Fruit fly (Drosophila melanogaster) whole organism, prepupa: Measurements from ENCODE around the gene mus201.

Source experiments
- CG10631 ChIP-seq: fragments of 200-800 bp; sonication (Bioruptor generic); optimal IDR thresholded peaks from 2 replicates; lab custom pipeline; 2016; ENCODE audit warnings: missing biosample characterization, missing genetic modification characterization
- CG11294 ChIP-seq: fragments of 200-800 bp; sonication (Bioruptor generic); IDR thresholded peaks from 2 replicates; pipeline ENCODE4 v1.3.6; 2022; ENCODE audit warnings: missing biosample characterization, missing genetic modification characterization
- CG11762 ChIP-seq: fragments of 200-800 bp; sonication (Bioruptor generic); optimal IDR thresholded peaks from 3 replicates; lab custom pipeline; 2016; ENCODE audit warnings: missing biosample characterization, missing genetic modification characterization; ENCODE audit not compliant: insufficient read depth
- CG15336 ChIP-seq: fragments of 200-800 bp; sonication (Bioruptor generic); IDR thresholded peaks from 2 replicates; pipeline ENCODE4 v1.3.6; 2022; ENCODE audit warnings: missing biosample characterization, missing genetic modification characterization
- CG1621 ChIP-seq: fragments of 200-800 bp; sonication (Bioruptor generic); optimal IDR thresholded peaks from 3 replicates; lab custom pipeline; 2018; ENCODE audit warnings: missing biosample characterization, mild to moderate bottlenecking, missing genetic modification characterization
- CG16779 ChIP-seq: fragments of 200-800 bp; sonication (Bioruptor generic); optimal IDR thresholded peaks from 3 replicates; lab custom pipeline; 2017; ENCODE audit warnings: missing biosample characterization, mild to moderate bottlenecking, missing genetic modification characterization
- CG3032 ChIP-seq: fragments of 200-800 bp; optimal IDR thresholded peaks from 2 replicates; lab custom pipeline; 2019; ENCODE audit warnings: missing biosample characterization, mild to moderate bottlenecking, missing genetic modification characterization, moderate library complexity
- CG31627 ChIP-seq: fragments of 200-800 bp; sonication (Bioruptor generic); optimal IDR thresholded peaks from 3 replicates; lab custom pipeline; 2016; ENCODE audit warnings: missing biosample characterization, missing genetic modification characterization
- CG32006 ChIP-seq: fragments of 200-800 bp; sonication (Bioruptor generic); optimal IDR thresholded peaks from 3 replicates; lab custom pipeline; 2017; ENCODE audit warnings: missing biosample characterization, mild to moderate bottlenecking, missing genetic modification characterization
- CG3919 ChIP-seq: fragments of 200-800 bp; sonication (Bioruptor generic); optimal IDR thresholded peaks from 3 replicates; lab custom pipeline; 2016; ENCODE audit warnings: missing biosample characterization, missing genetic modification characterization
- CG4318 ChIP-seq: fragments of 200-800 bp; sonication (Bioruptor generic); optimal IDR thresholded peaks from 3 replicates; lab custom pipeline; 2017; ENCODE audit warnings: missing biosample characterization, mild to moderate bottlenecking, missing genetic modification characterization
- CG6276 ChIP-seq: fragments of 200-800 bp; sonication (Bioruptor generic); optimal IDR thresholded peaks from 2 replicates; lab custom pipeline; 2017; ENCODE audit warnings: missing biosample characterization, mild to moderate bottlenecking, missing genetic modification characterization
- CG6792 ChIP-seq: fragments of 200-800 bp; sonication (Bioruptor generic); optimal IDR thresholded peaks from 3 replicates; lab custom pipeline; 2016; ENCODE audit warnings: missing biosample characterization, missing genetic modification characterization
- CG6854 ChIP-seq: fragments of 200-800 bp; sonication (Bioruptor generic); optimal IDR thresholded peaks from 2 replicates; lab custom pipeline; 2017; ENCODE audit warnings: missing biosample characterization, mild to moderate bottlenecking, missing genetic modification characterization
- CG7368 ChIP-seq: fragments of 200-800 bp; sonication (Bioruptor generic); optimal IDR thresholded peaks from 3 replicates; lab custom pipeline; 2016; ENCODE audit warnings: missing biosample characterization, missing genetic modification characterization
- CG8119 ChIP-seq: fragments of 200-800 bp; sonication (Bioruptor generic); IDR thresholded peaks from 3 replicates; pipeline ENCODE4 v1.3.6; 2022; ENCODE audit warnings: missing biosample characterization, missing genetic modification characterization
- CG8319 ChIP-seq: fragments of 200-800 bp; sonication (Bioruptor generic); optimal IDR thresholded peaks from 3 replicates; lab custom pipeline; 2016; ENCODE audit warnings: missing biosample characterization, missing genetic modification characterization
- CG8632 ChIP-seq: fragments of 200-800 bp; sonication (Bioruptor generic); optimal IDR thresholded peaks from 3 replicates; lab custom pipeline; 2016; ENCODE audit warnings: missing biosample characterization, missing genetic modification characterization
- CG9139 ChIP-seq: fragments of 200-800 bp; sonication (Bioruptor generic); optimal IDR thresholded peaks from 3 replicates; lab custom pipeline; 2017; ENCODE audit warnings: missing biosample characterization, mild to moderate bottlenecking, missing genetic modification characterization
- Eip75B ChIP-seq: fragments of 200-800 bp; sonication (Bioruptor generic); optimal IDR thresholded peaks from 3 replicates; lab custom pipeline; 2016; ENCODE audit warnings: missing biosample characterization, missing genetic modification characterization
- Eip78C ChIP-seq: fragments of 200-800 bp; sonication (Bioruptor generic); peaks from one replicate; lab custom pipeline; 2016; ENCODE audit warnings: missing biosample characterization, missing genetic modification characterization
- Ets21C ChIP-seq: fragments of 200-800 bp; sonication (Bioruptor generic); optimal IDR thresholded peaks from 3 replicates; lab custom pipeline; 2016; ENCODE audit warnings: missing biosample characterization, missing genetic modification characterization
- Ets96B ChIP-seq: fragments of 200-800 bp; optimal IDR thresholded peaks from 2 replicates; lab custom pipeline; 2019; ENCODE audit warnings: missing biosample characterization, mild to moderate bottlenecking, missing genetic modification characterization, moderate library complexity
- Gug ChIP-seq: fragments of 200-800 bp; sonication (Bioruptor generic); IDR thresholded peaks from 2 replicates; pipeline ENCODE4 v1.3.6; 2022; ENCODE audit warnings: missing biosample characterization, missing genetic modification characterization
- Hr38 ChIP-seq: sonication (Bioruptor generic); optimal IDR thresholded peaks from 2 replicates; lab custom pipeline; 2016; ENCODE audit warnings: missing biosample characterization, missing genetic modification characterization
- Hr4 ChIP-seq: fragments of 200-800 bp; sonication (Bioruptor generic); optimal IDR thresholded peaks from 3 replicates; lab custom pipeline; 2016; ENCODE audit warnings: missing biosample characterization, missing genetic modification characterization
- Met ChIP-seq: fragments of 200-800 bp; sonication (Bioruptor generic); optimal IDR thresholded peaks from 3 replicates; lab custom pipeline; 2016; ENCODE audit warnings: missing biosample characterization, missing genetic modification characterization
- OdsH ChIP-seq: fragments of 200-800 bp; sonication (Bioruptor generic); optimal IDR thresholded peaks from 3 replicates; lab custom pipeline; 2016; ENCODE audit warnings: missing biosample characterization, missing genetic modification characterization
- Sox102F ChIP-seq: fragments of 200-800 bp; sonication (Bioruptor generic); optimal IDR thresholded peaks from 2 replicates; lab custom pipeline; 2016; ENCODE audit warnings: missing biosample characterization, mild to moderate bottlenecking, missing genetic modification characterization
- achi ChIP-seq: fragments of 200-800 bp; sonication (Bioruptor generic); optimal IDR thresholded peaks from 3 replicates; lab custom pipeline; 2016; ENCODE audit warnings: missing biosample characterization, missing genetic modification characterization
- fd59A ChIP-seq: fragments of 200-800 bp; sonication (Bioruptor generic); optimal IDR thresholded peaks from 2 replicates; lab custom pipeline; 2017; ENCODE audit warnings: missing biosample characterization, mild to moderate bottlenecking, missing genetic modification characterization, missing genetic modification reagents
- lz ChIP-seq: fragments of 200-800 bp; sonication (Bioruptor generic); optimal IDR thresholded peaks from 3 replicates; lab custom pipeline; 2016; ENCODE audit warnings: missing biosample characterization, missing genetic modification characterization
- pdm3 ChIP-seq: fragments of 200-800 bp; sonication (Bioruptor generic); optimal IDR thresholded peaks from 3 replicates; lab custom pipeline; 2016; ENCODE audit warnings: missing biosample characterization, missing genetic modification characterization
- spab ChIP-seq: fragments of 200-800 bp; sonication (Bioruptor generic); optimal IDR thresholded peaks from 2 replicates; lab custom pipeline; 2017; ENCODE audit warnings: missing biosample characterization, mild to moderate bottlenecking, missing genetic modification characterization, missing genetic modification reagents
- svp ChIP-seq: fragments of 200-800 bp; sonication (Bioruptor generic); peaks from one replicate; lab custom pipeline; 2016; ENCODE audit warnings: missing biosample characterization, missing genetic modification characterization
- vri ChIP-seq: fragments of 200-800 bp; sonication (Bioruptor generic); optimal IDR thresholded peaks from 3 replicates; lab custom pipeline; 2016; ENCODE audit warnings: missing biosample characterization, mild to moderate bottlenecking, missing genetic modification characterization

mus201 gene

DNA sequence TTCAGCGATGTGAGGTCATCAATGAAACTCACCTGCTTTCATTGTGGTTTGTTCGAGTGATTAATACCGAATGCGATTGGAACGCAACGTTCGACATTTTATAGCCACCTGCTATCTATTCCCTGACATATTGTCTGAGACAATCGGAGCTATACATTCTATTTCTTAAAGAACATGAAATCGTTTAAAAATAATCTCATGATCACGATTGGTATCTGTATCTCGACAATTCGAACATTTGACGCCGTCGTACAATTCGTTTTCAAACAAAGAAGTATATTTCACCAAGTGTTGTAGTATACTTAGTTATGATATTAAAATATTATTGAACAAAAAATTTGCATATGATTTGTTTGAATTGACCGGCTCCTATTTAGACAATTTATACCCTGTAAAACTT, 43.1 kb upstream of the mus201 start, which contains the start of gene Peritrophin-15b:
TSS of gene Peritrophin-15b (minus strand) at position 101 of the 400 bp plus-strand sequence.
- no peak for TF ChIP-seq CG11294
- TF ChIP-seq CG15336 (GFP tag; lab: Robert Waterston, UW), result no peak
- TF ChIP-seq Ets96B (tag; lab: Kevin White, UChicago), result no peak
- TF ChIP-seq Met (GFP tag; lab: Kevin White, UChicago), result no peak
- TF ChIP-seq, all 60 proteins: peak for 0

dm6 chr2L:8395996-8396699, 41.8 kb upstream of the mus201 start, which contains the start of the genes Peritrophin-15a and CG13385:
Peritrophin-15a (minus strand) TSS chr2L:8396096.
CG13385 (plus strand) TSS chr2L:8396649.
- TF ChIP-seq OdsH (GFP tag; lab: Kevin White, UChicago), result no peak
- no peak for TF ChIP-seq CG6276
- TF ChIP-seq Hr38 (GFP tag; lab: Kevin White, UChicago), result no peak
- TF ChIP-seq lz (GFP tag; lab: Kevin White, UChicago), result no peak
- no peak for TF ChIP-seq CG16779 (tag; lab: Kevin White, UChicago)
- no peak for TF ChIP-seq Hr4
- no peak for TF ChIP-seq fd59A (GFP tag; lab: Kevin White, UChicago)
- no peak for TF ChIP-seq CG1621
- TF ChIP-seq CG8632, result no peak
- no peak for TF ChIP-seq CG15336 (GFP tag; lab: Robert Waterston, UW)
- TF ChIP-seq Ets21C (GFP tag; lab: Kevin White, UChicago), result no peak
- TF ChIP-seq svp (GFP tag; lab: Kevin White, UChicago), result no peak
- TF ChIP-seq Sox102F (GFP tag; lab: Kevin White, UChicago), result no peak
- no peak for TF ChIP-seq Ets96B (tag; lab: Kevin White, UChicago)
- TF ChIP-seq CG11294, result no peak
- no peak for TF ChIP-seq CG4318 (GFP tag; lab: Kevin White, UChicago)

DNA sequence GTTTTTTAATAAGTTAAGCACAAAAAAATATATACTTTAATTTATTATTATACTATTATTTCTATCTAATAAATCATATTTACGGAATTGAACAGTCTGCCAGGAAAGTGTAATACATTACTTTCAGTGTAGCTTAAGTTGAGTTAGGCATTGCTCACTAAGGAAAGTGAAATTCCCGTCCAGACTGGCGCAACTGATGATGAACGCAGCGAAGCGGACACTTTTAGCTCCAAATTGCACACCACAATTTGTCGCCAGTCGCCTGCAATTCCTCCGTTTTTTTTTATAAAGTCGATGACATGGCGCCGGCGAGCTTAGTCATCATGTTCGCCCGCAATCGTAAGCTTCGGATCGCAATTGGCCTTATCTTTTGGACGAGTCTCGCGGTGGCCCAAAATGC, 39.2 kb upstream of the mus201 start, which contains the start of gene CG13386:
TSS of gene CG13386 (plus strand) at position 301 of the 400 bp plus-strand sequence.
- TF ChIP-seq CG9139 (GFP tag; lab: Kevin White, UChicago) (no peak), OdsH (GFP tag; lab: Kevin White, UChicago) (no peak), CG3919 (GFP tag; lab: Kevin White, UChicago) (no peak), spab (GFP tag; lab: Kevin White, UChicago) (no peak), CG8319 (GFP tag; lab: Kevin White, UChicago) (no peak), CG7368 (GFP tag; lab: Kevin White, UChicago) (no peak), fd59A (GFP tag; lab: Kevin White, UChicago) (no peak), Ets21C (GFP tag; lab: Kevin White, UChicago) (no peak), Gug (GFP tag; lab: Robert Waterston, UW) (no peak), Hr4 (no peak), Eip75B (no peak), CG10631 (GFP tag; lab: Kevin White, UChicago) (no peak), Eip78C (no peak), pdm3 (GFP tag; lab: Kevin White, UChicago) (no peak), vri (no peak), CG6792 (GFP tag; lab: Kevin White, UChicago) (no peak), CG3032 (tag; lab: Kevin White, UChicago) (no peak), Met (GFP tag; lab: Kevin White, UChicago) (no peak), CG11762 (no peak), CG15336 (GFP tag; lab: Robert Waterston, UW) (no peak)

- TF ChIP-seq fd59A (GFP tag; lab: Kevin White, UChicago), result no peak
- peak; percentile 87 for TF ChIP-seq vri
These were observed 37.9 kb upstream of the mus201 start, which contains the start of gene CG31898 for dm6 chr2L:8399863-8400598. CG31898 (plus strand) TSS chr2L:8400421.

DNA sequence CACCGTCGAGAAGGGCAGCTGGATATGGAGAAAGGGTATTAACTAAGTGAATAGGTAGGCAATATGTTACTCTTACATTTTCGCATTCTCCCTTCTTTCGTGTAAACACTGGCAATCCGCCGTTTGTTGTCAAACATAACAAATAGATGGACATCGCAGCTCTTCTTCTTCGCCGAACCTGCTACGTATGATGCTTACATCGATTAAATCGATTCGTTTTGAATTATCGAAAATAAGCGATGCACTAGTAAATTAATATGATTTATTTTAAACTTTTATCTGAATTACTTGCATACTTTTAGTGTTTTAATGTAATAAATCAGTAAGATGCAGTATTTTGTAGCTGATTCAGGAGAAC, 35.1 kb upstream of the mus201 start, which contains the start of gene fy:
TSS of gene fy (minus strand) at position 353 of the 358 bp plus-strand sequence.
- TF ChIP-seq CG8119 (GFP tag; lab: Robert Waterston, UW) (no peak), CG6854 (GFP tag; lab: Kevin White, UChicago) (no peak), lz (GFP tag; lab: Kevin White, UChicago) (no peak), CG8319 (GFP tag; lab: Kevin White, UChicago) (no peak), achi (GFP tag; lab: Kevin White, UChicago) (no peak), svp (GFP tag; lab: Kevin White, UChicago) (no peak), CG10631 (GFP tag; lab: Kevin White, UChicago) (no peak), CG31627 (no peak), CG32006 (GFP tag; lab: Kevin White, UChicago) (no peak), CG6276 (no peak)
- TF ChIP-seq, all 60 proteins: peak for 0
